Fruit fly (Drosophila melanogaster): ENCODE results near the gene CG14692.

CG14692 gene

DNA sequence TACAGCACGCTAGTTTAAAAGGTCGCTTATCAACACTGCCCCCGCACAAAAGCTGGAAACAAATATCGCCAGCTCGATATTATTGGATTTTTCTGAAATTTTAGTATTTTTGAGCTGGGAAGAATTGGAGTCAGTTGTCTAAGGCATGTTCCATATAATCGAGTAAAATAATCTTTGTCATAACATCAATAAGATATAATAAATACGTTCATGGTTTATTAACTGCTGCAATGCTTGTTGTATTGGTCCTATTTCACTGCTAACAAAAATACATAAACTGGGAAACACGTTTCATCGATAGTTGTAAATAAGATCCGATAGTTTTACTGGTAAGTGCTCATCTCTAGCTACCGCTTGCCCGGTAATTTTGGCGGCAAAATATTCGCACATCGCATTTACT is 15.6 kb downstream of the CG14692 start, which contains the start of the genes Art1 and Mcm5 (continued):
- no peak for TF ChIP-seq CG14667 (GFP tag; IDR thresholded peaks at IDR 0.05)
- TF ChIP-seq Dek (tag; optimal IDR thresholded peaks at IDR 0.05), result no peak
- no peak for TF ChIP-seq H15 (GFP tag; IDR thresholded peaks at IDR 0.05)
- TF ChIP-seq CG2199 (GFP tag; IDR thresholded peaks at IDR 0.05), result no peak
- no peak for TF ChIP-seq CG7839 (tag; optimal IDR thresholded peaks at IDR 0.05)
- peak; percentile 11 for TF ChIP-seq bcd (GFP tag; optimal IDR thresholded peaks at IDR 0.05)
- peak; percentile 6 for TF ChIP-seq ems (GFP tag; optimal IDR thresholded peaks at IDR 0.05)
- TF ChIP-seq Hr39 (optimal IDR thresholded peaks at IDR 0.05), result no peak
- no peak for TF ChIP-seq Trl (optimal IDR thresholded peaks at IDR 0.05)
- peak; percentile 11 for TF ChIP-seq Trl (GFP tag; optimal IDR thresholded peaks at IDR 0.05)
- TF ChIP-seq sug (tag; optimal IDR thresholded peaks at IDR 0.05), result no peak
- TF ChIP-seq gem (tag; optimal IDR thresholded peaks at IDR 0.05), result no peak
- TF ChIP-seq Taf1 (GFP tag; IDR thresholded peaks at IDR 0.05), result no peak
- no peak for TF ChIP-seq ham (GFP tag; IDR thresholded peaks at IDR 0.05)
- TF ChIP-seq klu (GFP tag; IDR thresholded peaks at IDR 0.05), result no peak
- peak; percentile 12 for TF ChIP-seq kay (GFP tag; optimal IDR thresholded peaks at IDR 0.05)
- peak; percentile 25 for TF ChIP-seq CG33213 (GFP tag; optimal IDR thresholded peaks at IDR 0.05)
- TF ChIP-seq rib (GFP tag; IDR thresholded peaks at IDR 0.05), result no peak
- 0 out of 3 replicates have a peak, but pooled peaks have one; percentile 18 for TF ChIP-seq Aef1 (GFP tag; IDR thresholded peaks at IDR 0.05)
- peak; percentile 42 for TF ChIP-seq ssp (GFP tag; IDR thresholded peaks at IDR 0.05)
- TF ChIP-seq dmrt11E (tag; optimal IDR thresholded peaks at IDR 0.05), result peak; percentile 44
- TF ChIP-seq bsh (GFP tag; optimal IDR thresholded peaks at IDR 0.05), result no peak
- no peak for TF ChIP-seq CG7928 (GFP tag; optimal IDR thresholded peaks at IDR 0.05)
- no peak for TF ChIP-seq CG34376 (GFP tag; optimal IDR thresholded peaks at IDR 0.05)
- TF ChIP-seq CoRest (tag; optimal IDR thresholded peaks at IDR 0.05), result peak; percentile 80
- TF ChIP-seq CG9609 (GFP tag; optimal IDR thresholded peaks at IDR 0.05), result peak; percentile 58
- TF ChIP-seq Nf-YA (GFP tag; IDR thresholded peaks at IDR 0.05), result no peak
- no peak for TF ChIP-seq Hey (tag; optimal IDR thresholded peaks at IDR 0.05)
- TF ChIP-seq Rfx (GFP tag; IDR thresholded peaks at IDR 0.05), result peak; percentile 53
- peak; percentile 15 for TF ChIP-seq Side (GFP tag; optimal IDR thresholded peaks at IDR 0.05)
- no peak for TF ChIP-seq danr (GFP tag; IDR thresholded peaks at IDR 0.05)
- TF ChIP-seq HHEX (GFP tag; optimal IDR thresholded peaks at IDR 0.05), result no peak
- no peak for TF ChIP-seq Doc2 (GFP tag; IDR thresholded peaks at IDR 0.05)
- TF ChIP-seq slp2 (GFP tag; optimal IDR thresholded peaks at IDR 0.05), result peak; percentile 38
- TF ChIP-seq chinmo (GFP tag; IDR thresholded peaks at IDR 0.05; ENCODE audit: partially characterized antibody), result 0 out of 4 replicates have a peak, but pooled peaks have one; percentile 73
- peak; percentile 17 for TF ChIP-seq pum (GFP tag; optimal IDR thresholded peaks at IDR 0.05)
- no peak for TF ChIP-seq sim (GFP tag; IDR thresholded peaks at IDR 0.05)
- peak; percentile 17; the same call in 1 of the 3 replicates for TF ChIP-seq croc (GFP tag; conservative IDR thresholded peaks at IDR 0.05)

DNA sequence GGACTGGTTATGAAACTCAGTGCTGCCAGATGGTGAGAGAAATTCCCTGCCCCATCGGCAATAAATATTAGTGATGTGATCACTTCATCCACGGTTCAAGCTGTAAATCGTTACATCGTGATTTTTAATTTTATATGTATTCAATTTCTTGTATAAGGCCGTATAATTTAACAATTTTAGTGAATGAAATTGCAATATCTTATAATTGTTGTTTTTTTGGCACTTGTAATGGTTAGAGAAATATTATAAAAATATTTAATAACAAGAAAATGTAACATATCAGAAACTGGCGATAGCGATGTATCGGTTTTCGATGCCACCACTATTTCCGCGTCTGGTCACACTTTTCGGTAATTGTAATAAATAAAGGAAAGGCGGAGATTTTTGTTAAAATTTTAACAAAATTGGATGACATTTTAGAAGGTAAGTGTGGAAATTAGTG is 19.7 kb downstream of the CG14692 start, which contains the start of the genes mRpL37 and Rbp1:
TSS of gene mRpL37 (minus strand) at position 35 of the 442 bp plus-strand sequence.
TSS of gene Rbp1 (plus strand) at position 326 of the 442 bp plus-strand sequence.
- TF ChIP-seq prd (optimal IDR thresholded peaks at IDR 0.05), result no peak
- TF ChIP-seq prd (GFP tag; IDR thresholded peaks at IDR 0.05), result peak; percentile 90
- no peak for TF ChIP-seq fru (optimal IDR thresholded peaks at IDR 0.05)
- peak; percentile 78 for TF ChIP-seq Dbx (GFP tag; IDR thresholded peaks at IDR 0.05)
- TF ChIP-seq ranshi (GFP tag; IDR thresholded peaks at IDR 0.05), result peak; percentile 66; the same call in 1 of the 2 replicates
- no peak for TF ChIP-seq CG12219 (GFP tag; optimal IDR thresholded peaks at IDR 0.05)
- no peak for TF ChIP-seq Jarid2 (GFP tag; optimal IDR thresholded peaks at IDR 0.05)
- TF ChIP-seq CG11456 (GFP tag; IDR thresholded peaks at IDR 0.05), result peak; percentile 84
- TF ChIP-seq CG12659 (GFP tag; optimal IDR thresholded peaks at IDR 0.05), result peak; percentile 85
- no peak for TF ChIP-seq D19B (GFP tag; optimal IDR thresholded peaks at IDR 0.05)
- TF ChIP-seq CG6175 (GFP tag; IDR thresholded peaks at IDR 0.05), result no peak
- TF ChIP-seq ems (GFP tag; optimal IDR thresholded peaks at IDR 0.05), result peak; percentile 88
- TF ChIP-seq klu (GFP tag; IDR thresholded peaks at IDR 0.05), result peak; percentile 70
- no peak for TF ChIP-seq gcm2 (GFP tag; optimal IDR thresholded peaks at IDR 0.05)
- peak; percentile 48 for TF ChIP-seq CG14667 (GFP tag; IDR thresholded peaks at IDR 0.05)
- no peak for TF ChIP-seq Hr78 (GFP tag; optimal IDR thresholded peaks at IDR 0.05)
- TF ChIP-seq CG14050 (GFP tag; IDR thresholded peaks at IDR 0.05), result peak; percentile 34; the same call in 1 of the 3 replicates
- TF ChIP-seq tap (tag; optimal IDR thresholded peaks at IDR 0.05), result no peak
- TF ChIP-seq CG17802 (tag; optimal IDR thresholded peaks at IDR 0.05), result no peak
